Worm (Caenorhabditis elegans): ENCODE data around the gene hda-10.

- no peak for TF ChIP-seq pha-4 (tag; optimal IDR thresholded peaks at IDR 0.05)
- no peak for TF ChIP-seq unc-62 (GFP tag; optimal IDR thresholded peaks at IDR 0.05)
- TF ChIP-seq nhr-90 (tag; optimal IDR thresholded peaks at IDR 0.05), result no peak
- TF ChIP-seq T26A5.8 (tag; optimal IDR thresholded peaks at IDR 0.05), result no peak
- no peak for TF ChIP-seq madf-10 (tag; optimal IDR thresholded peaks at IDR 0.05)
- TF ChIP-seq mes-4 (tag; optimal IDR thresholded peaks at IDR 0.05), result no peak
- no peak for TF ChIP-seq C06A6.2 (GFP tag; conservative IDR thresholded peaks at IDR 0.05)
- TF ChIP-seq lin-40 (tag; optimal IDR thresholded peaks at IDR 0.05), result no peak
- no peak for TF ChIP-seq lin-54 (GFP tag; optimal IDR thresholded peaks at IDR 0.05)
- TF ChIP-seq Y67H2A.10 (GFP tag; conservative IDR thresholded peaks at IDR 0.05), result no peak
- no peak for TF ChIP-seq nhr-80 (tag; optimal IDR thresholded peaks at IDR 0.05)
- no peak for TF ChIP-seq Y79H2A.3 (GFP tag; conservative IDR thresholded peaks at IDR 0.05)
- TF ChIP-seq ztf-25 (GFP tag; IDR thresholded peaks at IDR 0.05), result no peak
Measured at ce11 chrII:13899777-13900176, 17.3 kb downstream of the hda-10 start.
